Worm (Caenorhabditis elegans) whole organism, L2 larva: ENCODE results near the gene Y39F10A.6.

Source experiments
- R02D3.7 ChIP-seq: fragments of 150-350 bp; optimal IDR thresholded peaks from 2 replicates; lab custom pipeline; 2014; ENCODE audit warnings: missing biosample characterization, missing genetic modification characterization
- Y55F3AM.14 ChIP-seq: fragments of 200-800 bp; sonication (Bioruptor generic); optimal IDR thresholded peaks from 2 replicates; lab custom pipeline; 2018; ENCODE audit warnings: mild to moderate bottlenecking, missing genetic modification characterization, missing compliant biosample characterization
- ama-1 ChIP-seq: fragments of 150-350 bp; optimal IDR thresholded peaks from 2 replicates; lab custom pipeline; 2018; ENCODE audit warnings: inconsistent platforms
- ceh-16 ChIP-seq: fragments of 150-350 bp; optimal IDR thresholded peaks from 2 replicates; lab custom pipeline; 2014; ENCODE audit warnings: missing biosample characterization, missing genetic modification characterization
- egl-27 ChIP-seq: sonication (generic microtip); optimal IDR thresholded peaks from 3 replicates; lab custom pipeline; 2017; ENCODE audit warnings: missing biosample characterization, missing genetic modification reagents, missing genetic modification characterization
- elt-3 ChIP-seq: sonication (generic microtip); optimal IDR thresholded peaks from 2 replicates; lab custom pipeline; 2017; ENCODE audit warnings: missing biosample characterization, missing genetic modification characterization
- gmeb-1 ChIP-seq: fragments of 150-350 bp; optimal IDR thresholded peaks from 2 replicates; lab custom pipeline; 2014; ENCODE audit warnings: missing biosample characterization, missing genetic modification characterization
- lsy-2 ChIP-seq, 2 experiments: fragments of 150-350 bp in 1 of 2; sonication (generic microtip) in 1 of 2; optimal IDR thresholded peaks; 2 replicates each; lab custom pipeline; 2014 to 2017; ENCODE audit warnings: missing biosample characterization in 2 of 2, missing genetic modification characterization in 2 of 2
- mbf-1 ChIP-seq: sonication (generic microtip); optimal IDR thresholded peaks from 2 replicates; lab custom pipeline; 2017; ENCODE audit warnings: missing biosample characterization, missing genetic modification characterization
- nhr-12 ChIP-seq: fragments of 150-350 bp; optimal IDR thresholded peaks from 2 replicates; lab custom pipeline; 2014; ENCODE audit warnings: missing biosample characterization, missing genetic modification characterization
- nhr-6 ChIP-seq: fragments of 150-350 bp; optimal IDR thresholded peaks from 2 replicates; lab custom pipeline; 2014; ENCODE audit warnings: missing biosample characterization, missing genetic modification characterization
- nhr-77 ChIP-seq: fragments of 150-350 bp; optimal IDR thresholded peaks from 2 replicates; lab custom pipeline; 2014; ENCODE audit warnings: missing biosample characterization, missing genetic modification characterization
- unc-55 ChIP-seq: fragments of 150-350 bp; sonication (generic microtip); optimal IDR thresholded peaks from 3 replicates; lab custom pipeline; 2014; ENCODE audit warnings: missing biosample characterization, missing genetic modification reagents, missing genetic modification characterization
- ztf-11 ChIP-seq: sonication (generic microtip); optimal IDR thresholded peaks from 2 replicates; lab custom pipeline; 2017; ENCODE audit warnings: missing biosample characterization, missing genetic modification characterization

DNA sequence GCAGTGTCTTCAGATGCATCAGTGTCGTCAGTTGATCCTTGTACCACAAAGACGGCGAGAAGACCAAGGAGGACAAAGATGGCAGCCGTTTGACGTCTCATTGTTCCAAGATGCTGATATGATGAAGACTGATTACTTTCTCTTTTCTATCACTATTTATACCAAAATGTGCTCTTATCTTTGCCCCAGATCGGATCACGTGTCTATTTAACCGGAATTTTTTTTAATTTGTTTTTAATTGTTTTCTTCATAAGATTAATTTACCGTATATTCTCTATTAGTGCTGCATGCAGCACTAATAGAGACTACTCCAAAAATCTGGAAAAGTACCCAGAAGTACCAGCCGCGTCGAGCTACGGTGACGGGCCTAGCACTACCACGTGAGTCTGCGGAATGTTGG lies 31.3 kb upstream of the Y39F10A.6 start, which contains the start of gene msrp-3:
- TF ChIP-seq lsy-2 (tag; optimal IDR thresholded peaks at IDR 0.05; lab: Kevin White, UChicago) = no peak
- no peak for TF ChIP-seq ceh-16 (tag; lab: Kevin White, UChicago)
- TF ChIP-seq Y55F3AM.14 (GFP tag; lab: Kevin White, UChicago) = no peak
- no peak for TF ChIP-seq unc-55 (GFP tag; lab: Kevin White, UChicago)
- no peak for TF ChIP-seq ztf-11 (tag; lab: Kevin White, UChicago)
- no peak for TF ChIP-seq egl-27 (tag; lab: Kevin White, UChicago)
- no peak for TF ChIP-seq gmeb-1 (tag; lab: Kevin White, UChicago)
- no peak for TF ChIP-seq mbf-1 (tag; lab: Kevin White, UChicago)
- no peak for TF ChIP-seq elt-3 (tag; lab: Kevin White, UChicago)
- no peak for TF ChIP-seq R02D3.7 (tag; lab: Kevin White, UChicago)
- no peak for TF ChIP-seq nhr-77 (tag; lab: Kevin White, UChicago)
- TF ChIP-seq nhr-12 (tag; lab: Kevin White, UChicago) = no peak
- no peak for TF ChIP-seq ama-1 (lab: Kevin White, UChicago)
- TF ChIP-seq nhr-6 = no peak
